Worm (Caenorhabditis elegans): ENCODE measurements around the gene unc-47.
A peak's percentile ranks its signal among the peaks of the same experiment; 100 is the strongest.

unc-47 gene

ce11 chrIII:10216585-10217278, 30.7 kb upstream of the unc-47 start, which contains the start of gene cts-1 (continued):
- TF ChIP-seq cebp-2 (GFP tag; IDR thresholded peaks at IDR 0.05): no peak
- TF ChIP-seq F22D6.2 (tag; optimal IDR thresholded peaks at IDR 0.05): peak; percentile 75
- TF ChIP-seq Y53G8AR.9 (GFP tag; conservative IDR thresholded peaks at IDR 0.05): no peak
- no peak for TF ChIP-seq Y67H2A.10 (GFP tag; conservative IDR thresholded peaks at IDR 0.05)
- TF ChIP-seq ZK185.1 (tag; optimal IDR thresholded peaks at IDR 0.05; ENCODE audit: poor library complexity, severe bottlenecking): peak; percentile 63
- peak; percentile 59 for TF ChIP-seq tbp1 (GFP tag; optimal IDR thresholded peaks at IDR 0.05)
- TF ChIP-seq repo-1 (tag; optimal IDR thresholded peaks at IDR 0.05): peak; percentile 6
- TF ChIP-seq F49E8.2 (tag; optimal IDR thresholded peaks at IDR 0.05; ENCODE audit: insufficient read depth): peak; percentile 23
- TF ChIP-seq unc-62 (GFP tag; optimal IDR thresholded peaks at IDR 0.05): peak; percentile 55
- TF ChIP-seq Y79H2A.3 (GFP tag; conservative IDR thresholded peaks at IDR 0.05): no peak
- TF ChIP-seq somi-1 (GFP tag; optimal IDR thresholded peaks at IDR 0.05): no peak
- no peak for TF ChIP-seq cebp-1 (GFP tag; IDR thresholded peaks at IDR 0.05)
- peak; percentile 73 for TF ChIP-seq cebp-1 (tag; optimal IDR thresholded peaks at IDR 0.05)
- TF ChIP-seq nhr-90 (tag; optimal IDR thresholded peaks at IDR 0.05): peak; percentile 63
- no peak for TF ChIP-seq nhr-120 (GFP tag; IDR thresholded peaks at IDR 0.05)
- TF ChIP-seq atf-7 (tag; optimal IDR thresholded peaks at IDR 0.05): peak; percentile 80
- no peak for TF ChIP-seq mel-28 (tag; optimal IDR thresholded peaks at IDR 0.05; ENCODE audit: borderline replicate concordance)
- TF ChIP-seq ztf-26 (tag; optimal IDR thresholded peaks at IDR 0.05): peak; percentile 7
- no peak for TF ChIP-seq Y56A3A.18 (GFP tag; IDR thresholded peaks at IDR 0.05)
- TF ChIP-seq ztf-25 (GFP tag; IDR thresholded peaks at IDR 0.05): no peak
- peak; percentile 49 for TF ChIP-seq B0035.1 (tag; optimal IDR thresholded peaks at IDR 0.05)
- peak; percentile 60 for TF ChIP-seq snpc-4 (GFP tag; optimal IDR thresholded peaks at IDR 0.05)
- peak in 3 of 4 experiments; percentile 57 to 62 (median 61) for TF ChIP-seq snpc-4 (tag; optimal IDR thresholded peaks at IDR 0.05)
- peak; percentile 71 for TF ChIP-seq tlf-1 (GFP tag; optimal IDR thresholded peaks at IDR 0.05)
- peak; percentile 73 for TF ChIP-seq lin-40 (tag; optimal IDR thresholded peaks at IDR 0.05)
- TF ChIP-seq tbx-9 (tag; optimal IDR thresholded peaks at IDR 0.05; ENCODE audit: borderline replicate concordance): no peak
- no peak for TF ChIP-seq Y53F4B.3 (GFP tag; IDR thresholded peaks at IDR 0.05)
- TF ChIP-seq rpc-1 (optimal IDR thresholded peaks at IDR 0.05): no peak
- TF ChIP-seq rpc-1 (tag; optimal IDR thresholded peaks at IDR 0.05): no peak
- peak; percentile 63 to 91 for TF ChIP-seq let-607 (tag; optimal IDR thresholded peaks at IDR 0.05)
- TF ChIP-seq madf-10 (tag; optimal IDR thresholded peaks at IDR 0.05): peak; percentile 61
- peak; percentile 19 for TF ChIP-seq ceh-79 (tag; optimal IDR thresholded peaks at IDR 0.05)
- peak; percentile 53 for TF ChIP-seq athp-1 (tag; optimal IDR thresholded peaks at IDR 0.05)
- TF ChIP-seq bed-1 (GFP tag; IDR thresholded peaks at IDR 0.05): no peak
- peak; percentile 57 for TF ChIP-seq F23B12.7 (tag; optimal IDR thresholded peaks at IDR 0.05; ENCODE audit: insufficient read depth)
- TF ChIP-seq ztf-18 (tag; optimal IDR thresholded peaks at IDR 0.05): peak; percentile 54
- peak; percentile 41 for TF ChIP-seq efl-1 (GFP tag; optimal IDR thresholded peaks at IDR 0.05)
- TF ChIP-seq nhr-80 (tag; optimal IDR thresholded peaks at IDR 0.05): peak; percentile 95
- no peak for TF ChIP-seq zim-3 (tag; optimal IDR thresholded peaks at IDR 0.05)
- TF ChIP-seq snpc-3.4 (tag; optimal IDR thresholded peaks at IDR 0.05): peak; percentile 7
